Fruit fly (Drosophila melanogaster) whole organism, embryonic: ENCODE results near the gene Cyfip.

Experiments
- CG10321 ChIP-seq: fragments of 200-800 bp; sonication (Bioruptor generic); IDR thresholded peaks from 2 replicates; pipeline ENCODE4 v1.3.6; 2022; ENCODE audit warnings: missing biosample characterization, missing genetic modification characterization
- CG11247 ChIP-seq: fragments of 200-800 bp; sonication (Bioruptor generic); IDR thresholded peaks from 2 replicates; pipeline ENCODE4 v1.3.6; 2022; ENCODE audit warnings: missing biosample characterization, missing genetic modification characterization
- CG4360 ChIP-seq: fragments of 200-800 bp; sonication (Bioruptor generic); IDR thresholded peaks from 2 replicates; pipeline ENCODE4 v1.3.6; 2022; ENCODE audit warnings: missing biosample characterization, missing genetic modification characterization
- CG5245 ChIP-seq: fragments of 200-800 bp; sonication (Bioruptor generic); optimal IDR thresholded peaks from 3 replicates; lab custom pipeline; 2016; ENCODE audit warnings: missing biosample characterization, missing genetic modification characterization
- CG9437 ChIP-seq: fragments of 200-800 bp; sonication (Bioruptor generic); optimal IDR thresholded peaks from 2 replicates; lab custom pipeline; 2018; ENCODE audit warnings: missing biosample characterization, mild to moderate bottlenecking, missing genetic modification characterization
- HLH4C ChIP-seq: fragments of 200-800 bp; sonication (Bioruptor generic); IDR thresholded peaks from 3 replicates; pipeline ENCODE4 v1.3.6; 2022; ENCODE audit warnings: missing biosample characterization, missing genetic modification characterization; ENCODE audit not compliant: partially characterized antibody
- Hr78 ChIP-seq, 2 experiments: fragments of 200-800 bp in 1 of 2; fragments of >200 bp in 1 of 2; sonication (Bioruptor generic) in 1 of 2; optimal IDR thresholded peaks; 2 replicates each; lab custom pipeline; 2017 to 2019; ENCODE audit warnings: missing biosample characterization in 2 of 2, missing genetic modification characterization in 2 of 2, mild to moderate bottlenecking in 1 of 2, moderate library complexity in 1 of 2
- NK7.1 ChIP-seq: fragments of 200-800 bp; sonication (Bioruptor generic); optimal IDR thresholded peaks from 3 replicates; lab custom pipeline; 2016; ENCODE audit warnings: missing biosample characterization, missing genetic modification characterization
- Usf ChIP-seq: fragments of 200-800 bp; sonication (Bioruptor generic); optimal IDR thresholded peaks from 2 replicates; lab custom pipeline; 2017; ENCODE audit warnings: missing genotype, missing biosample characterization, missing genetic modification characterization
- br ChIP-seq: fragments of >200 bp; optimal IDR thresholded peaks from 2 replicates; lab custom pipeline; 2017
- onecut ChIP-seq: fragments of 200-800 bp; sonication (Bioruptor generic); IDR thresholded peaks from 2 replicates; pipeline ENCODE4 v1.3.6; 2022; ENCODE audit warnings: missing biosample characterization, missing genetic modification characterization
- pros ChIP-seq: fragments of 200-800 bp; sonication (Bioruptor generic); optimal IDR thresholded peaks from 3 replicates; lab custom pipeline; 2019; ENCODE audit warnings: missing biosample characterization, mild to moderate bottlenecking, missing genetic modification characterization, moderate library complexity
- zfh1 ChIP-seq: fragments of 200-800 bp; sonication (Bioruptor generic); IDR thresholded peaks from 3 replicates; pipeline ENCODE4 v1.3.6; 2022; ENCODE audit warnings: missing biosample characterization, missing genetic modification characterization

DNA sequence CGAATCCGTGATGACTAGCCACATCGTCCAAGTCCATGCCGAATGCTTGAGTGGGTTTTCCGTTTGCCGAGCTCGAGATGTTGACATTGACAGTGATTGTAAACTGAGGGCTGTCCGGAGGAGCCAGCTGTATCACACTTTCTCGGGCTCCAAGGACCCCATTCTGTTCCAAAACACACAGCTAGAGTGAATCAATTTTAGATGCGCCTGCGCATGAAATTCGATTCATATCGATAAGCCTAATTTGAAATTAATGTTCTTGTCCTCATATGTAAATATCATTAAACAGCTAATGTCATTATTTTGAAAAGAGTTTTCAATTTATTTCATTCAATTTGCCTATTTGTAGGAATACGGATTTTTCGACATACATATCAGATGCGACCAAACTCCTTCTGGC lies 36.7 kb downstream of the Cyfip start, which contains the start of gene CG14868:
- no peak for TF ChIP-seq zfh1 (GFP tag; lab: Robert Waterston, UW)
- TF ChIP-seq onecut (GFP tag; lab: Robert Waterston, UW), result peak; percentile 48
- no peak for TF ChIP-seq CG4360 (GFP tag; lab: Robert Waterston, UW)
- no peak for TF ChIP-seq br (lab: Kevin White, UChicago)
- no peak for TF ChIP-seq CG10321 (GFP tag; lab: Robert Waterston, UW)
- TF ChIP-seq pros (GFP tag; lab: Kevin White, UChicago), result no peak
- TF ChIP-seq Usf (GFP tag; lab: Kevin White, UChicago), result no peak
- TF ChIP-seq CG9437 (GFP tag; lab: Kevin White, UChicago), result no peak
- TF ChIP-seq NK7.1 (GFP tag; lab: Kevin White, UChicago), result no peak
- TF ChIP-seq Hr78 (GFP tag; optimal IDR thresholded peaks at IDR 0.05; lab: Kevin White, UChicago), result no peak
- no peak for TF ChIP-seq CG5245
- TF ChIP-seq HLH4C, result no peak
- no peak for TF ChIP-seq CG11247
